Fruit fly (Drosophila melanogaster): ENCODE results near the gene CG42655.

The CG42655 gene

DNA sequence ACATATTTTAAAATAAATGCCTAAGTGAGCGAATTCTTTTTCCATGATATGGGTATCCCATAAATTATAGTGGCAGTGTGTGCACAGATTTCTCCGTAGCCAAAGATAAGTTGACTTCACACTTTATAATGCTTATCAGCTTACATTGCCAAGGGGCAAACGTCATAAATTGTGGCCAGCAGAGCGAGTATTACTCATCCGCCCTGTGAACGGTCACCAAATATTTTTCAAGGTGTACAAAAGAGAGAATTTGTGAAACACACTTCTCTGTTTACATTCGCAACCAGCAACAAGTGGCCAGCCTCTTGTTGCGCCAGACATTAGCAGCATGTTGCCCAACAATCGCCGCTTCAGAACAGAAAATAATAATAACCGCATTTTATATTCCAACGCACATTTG, 20.6 kb downstream of the CG42655 start (continued):
- TF ChIP-seq CG31441 (GFP tag; IDR thresholded peaks at IDR 0.05): peak; percentile 14; the same call in 1 of the 2 replicates
- TF ChIP-seq Elba2 (GFP tag; optimal IDR thresholded peaks at IDR 0.05): no peak
- TF ChIP-seq crp (GFP tag; optimal IDR thresholded peaks at IDR 0.05): no peak
- peak; percentile 89 for TF ChIP-seq Med (GFP tag)
- peak; percentile 55 for TF ChIP-seq CG3281 (GFP tag; optimal IDR thresholded peaks at IDR 0.05)
- TF ChIP-seq MBD-R2 (GFP tag; IDR thresholded peaks at IDR 0.05): no peak
- peak; percentile 48 for TF ChIP-seq CG4707 (GFP tag; optimal IDR thresholded peaks at IDR 0.05)
- TF ChIP-seq lilli (GFP tag; optimal IDR thresholded peaks at IDR 0.05): peak; percentile 41
- no peak for TF ChIP-seq CG6272 (GFP tag; IDR thresholded peaks at IDR 0.05)
- no peak for TF ChIP-seq CG34224 (GFP tag; IDR thresholded peaks at IDR 0.05; ENCODE audit: partially characterized antibody)
- TF ChIP-seq CG8924 (tag; optimal IDR thresholded peaks at IDR 0.05): no peak
- TF ChIP-seq CG2712 (tag; optimal IDR thresholded peaks at IDR 0.05): peak; percentile 2
- no peak for TF ChIP-seq CG15011 (GFP tag; optimal IDR thresholded peaks at IDR 0.05)
- TF ChIP-seq CG7556 (GFP tag; optimal IDR thresholded peaks at IDR 0.05): peak; percentile 22
- peak; percentile 62 for TF ChIP-seq CG17568 (GFP tag; optimal IDR thresholded peaks at IDR 0.05)
- peak; percentile 52 for TF ChIP-seq CG6254 (GFP tag; optimal IDR thresholded peaks at IDR 0.05)
- peak; percentile 74 for TF ChIP-seq sd (tag; optimal IDR thresholded peaks at IDR 0.05)
- peak; percentile 45 for TF ChIP-seq schlank (tag; optimal IDR thresholded peaks at IDR 0.05)
- TF ChIP-seq CG11695 (GFP tag; IDR thresholded peaks at IDR 0.05): peak; percentile 56; the same call in 2 of the 3 replicates
- TF ChIP-seq CG10209 (GFP tag; optimal IDR thresholded peaks at IDR 0.05): peak; percentile 34
- peak; percentile 39 for TF ChIP-seq CG7987 (GFP tag; optimal IDR thresholded peaks at IDR 0.05)
- peak; percentile 66; the same call in 1 of the 3 replicates for TF ChIP-seq CG6175 (GFP tag; IDR thresholded peaks at IDR 0.05)
- peak; percentile 68 for TF ChIP-seq caup (GFP tag; optimal IDR thresholded peaks at IDR 0.05; ENCODE audit: severe bottlenecking)
- TF ChIP-seq CG14014 (GFP tag; IDR thresholded peaks at IDR 0.05): peak; percentile 66; the same call in 1 of the 2 replicates
- no peak for TF ChIP-seq gce (GFP tag; IDR thresholded peaks at IDR 0.05)
- peak; percentile 61 for TF ChIP-seq Side (GFP tag; optimal IDR thresholded peaks at IDR 0.05)
- no peak for TF ChIP-seq Opbp (GFP tag; IDR thresholded peaks at IDR 0.05; ENCODE audit: partially characterized antibody)
- no peak for TF ChIP-seq Mad (GFP tag; optimal IDR thresholded peaks at IDR 0.05)
- TF ChIP-seq CG2678 (tag; optimal IDR thresholded peaks at IDR 0.05): peak; percentile 59
- TF ChIP-seq twi (tag; optimal IDR thresholded peaks at IDR 0.05): no peak
- no peak for TF ChIP-seq emc (GFP tag; optimal IDR thresholded peaks at IDR 0.05)
- no peak for TF ChIP-seq tll (GFP tag; optimal IDR thresholded peaks at IDR 0.05)
- TF ChIP-seq sob (GFP tag; IDR thresholded peaks at IDR 0.05): peak; percentile 58; the same call in 1 of the 2 replicates
- no peak for TF ChIP-seq sqz (GFP tag; optimal IDR thresholded peaks at IDR 0.05)
- no peak for TF ChIP-seq Nf-YB (GFP tag; optimal IDR thresholded peaks at IDR 0.05)
- peak; percentile 49 for TF ChIP-seq exex (tag; optimal IDR thresholded peaks at IDR 0.05)
- no peak for TF ChIP-seq CG17829 (tag; optimal IDR thresholded peaks at IDR 0.05)
- peak; percentile 4 for TF ChIP-seq CG12155 (GFP tag; optimal IDR thresholded peaks at IDR 0.05)
- TF ChIP-seq CG13296 (GFP tag; optimal IDR thresholded peaks at IDR 0.05): peak; percentile 64
- TF ChIP-seq Sox100B (GFP tag; optimal IDR thresholded peaks at IDR 0.05): peak; percentile 17
- peak; percentile 1 for TF ChIP-seq CG14965 (GFP tag; optimal IDR thresholded peaks at IDR 0.05; ENCODE audit: borderline replicate concordance)
- peak in 1 of 2 experiments; percentile 12 for TF ChIP-seq insv (GFP tag; optimal IDR thresholded peaks at IDR 0.05)
- peak; percentile 69 for TF ChIP-seq scrt (GFP tag; optimal IDR thresholded peaks at IDR 0.05)
- no peak for TF ChIP-seq cad (GFP tag; optimal IDR thresholded peaks at IDR 0.05)
- TF ChIP-seq CG13894 (tag; optimal IDR thresholded peaks at IDR 0.05): no peak
- TF ChIP-seq D (optimal IDR thresholded peaks at IDR 0.05): no peak
- TF ChIP-seq D (GFP tag; optimal IDR thresholded peaks at IDR 0.05): no peak
- 0 out of 2 replicates have a peak, but pooled peaks have one; percentile 16 for TF ChIP-seq Drgx (GFP tag; IDR thresholded peaks at IDR 0.05)
- TF ChIP-seq Dip2 (GFP tag; IDR thresholded peaks at IDR 0.05): no peak
- TF ChIP-seq h (optimal IDR thresholded peaks at IDR 0.05): no peak
